Worm (Caenorhabditis elegans) whole organism, L4/young adult: ENCODE data around the gene wht-5.

Source experiments
- W03F9.2 ChIP-seq: fragments of 150-350 bp; optimal IDR thresholded peaks from 2 replicates; lab custom pipeline; 2014; ENCODE audit warnings: missing biosample characterization, missing genetic modification characterization
- him-1 ChIP-seq: sonication (generic microtip); optimal IDR thresholded peaks from 2 replicates; lab custom pipeline; 2016; ENCODE audit warnings: missing genotype, missing genetic modification reagents, missing genetic modification characterization, missing compliant biosample characterization

- TF ChIP-seq W03F9.2 (tag; lab: Kevin White, UChicago) (no peak), him-1 (tag; lab: Kevin White, UChicago) (no peak)
Observed at ce11 chrIV:12336893-12337627, at the start of gene wht-5, which contains the start of gene F19B6.10.
